Worm (Caenorhabditis elegans): Measurements from ENCODE around the gene cutc-1.

cutc-1 gene

ce11 chrIII:8446940-8447403 lies 43.6 kb upstream of the cutc-1 start, which contains the start of gene rpn-3 (continued):
- peak; percentile 87 for TF ChIP-seq Y67H2A.10 (GFP tag; conservative IDR thresholded peaks at IDR 0.05)
- TF ChIP-seq F57A8.1 (GFP tag; optimal IDR thresholded peaks at IDR 0.05) = no peak
- peak; percentile 2 for TF ChIP-seq unc-62 (GFP tag; optimal IDR thresholded peaks at IDR 0.05)
- peak; percentile 71 for TF ChIP-seq Y56A3A.18 (GFP tag; IDR thresholded peaks at IDR 0.05)
- no peak for TF ChIP-seq nhr-90 (tag; optimal IDR thresholded peaks at IDR 0.05)

- TF ChIP-seq ztf-26 (tag; optimal IDR thresholded peaks at IDR 0.05) = no peak
- no peak for TF ChIP-seq F37B4.10 (GFP tag; IDR thresholded peaks at IDR 0.05)
- TF ChIP-seq ekl-4 (GFP tag; IDR thresholded peaks at IDR 0.05) = no peak; the same call in 1 of the 2 replicates
- no peak for TF ChIP-seq gei-17 (GFP tag; optimal IDR thresholded peaks at IDR 0.05)
- peak; percentile 67 for TF ChIP-seq lin-26 (GFP tag; IDR thresholded peaks at IDR 0.05)
- TF ChIP-seq hmg-20 (GFP tag; IDR thresholded peaks at IDR 0.05) = no peak
- TF ChIP-seq xnd-1 (tag; optimal IDR thresholded peaks at IDR 0.05) = no peak
- TF ChIP-seq lag-1 (GFP tag; IDR thresholded peaks at IDR 0.05) = no peak
- TF ChIP-seq F57A8.1 (GFP tag; optimal IDR thresholded peaks at IDR 0.05) = no peak
- no peak for TF ChIP-seq attf-6 (GFP tag; IDR thresholded peaks at IDR 0.05)
- no peak for TF ChIP-seq F57C9.4 (tag; optimal IDR thresholded peaks at IDR 0.05)
- TF ChIP-seq lin-40 (tag; optimal IDR thresholded peaks at IDR 0.05) = no peak
- no peak for TF ChIP-seq ama-1 (optimal IDR thresholded peaks at IDR 0.05)
- TF ChIP-seq ama-1 (GFP tag; optimal IDR thresholded peaks at IDR 0.05) = no peak
- no peak; the same call in 1 of the 2 replicates for TF ChIP-seq F33H1.4 (GFP tag; IDR thresholded peaks at IDR 0.05)
- TF ChIP-seq ceh-58 (GFP tag; IDR thresholded peaks at IDR 0.05) = no peak
- TF ChIP-seq dox-1 (GFP tag; IDR thresholded peaks at IDR 0.05) = peak; percentile 82; the same call in 1 of the 2 replicates
- no peak for TF ChIP-seq ztf-6 (GFP tag; IDR thresholded peaks at IDR 0.05)
- TF ChIP-seq tlf-1 (GFP tag; optimal IDR thresholded peaks at IDR 0.05) = no peak
- no peak for TF ChIP-seq C17E4.6 (GFP tag; IDR thresholded peaks at IDR 0.05)
- no peak for TF ChIP-seq B0019.2 (GFP tag; conservative IDR thresholded peaks at IDR 0.05)
- no peak for TF ChIP-seq ztf-22 (GFP tag; optimal IDR thresholded peaks at IDR 0.05)
- TF ChIP-seq B0336.3 (GFP tag; IDR thresholded peaks at IDR 0.05) = no peak
- TF ChIP-seq mcd-1 (GFP tag; IDR thresholded peaks at IDR 0.05) = no peak
- no peak for TF ChIP-seq him-1 (tag; optimal IDR thresholded peaks at IDR 0.05)
- no peak for TF ChIP-seq zfh-2 (GFP tag; conservative IDR thresholded peaks at IDR 0.05)
- TF ChIP-seq ztf-18 (tag; optimal IDR thresholded peaks at IDR 0.05) = peak; percentile 24
- no peak for TF ChIP-seq nhr-27 (tag; optimal IDR thresholded peaks at IDR 0.05)
- peak; percentile 44; the same call in 1 of the 2 replicates for TF ChIP-seq ceh-40 (GFP tag; IDR thresholded peaks at IDR 0.05)
- TF ChIP-seq hmg-1.2 (GFP tag; IDR thresholded peaks at IDR 0.05) = no peak
- no peak for TF ChIP-seq egl-18 (GFP tag; IDR thresholded peaks at IDR 0.05)
- TF ChIP-seq ztf-3 (GFP tag; optimal IDR thresholded peaks at IDR 0.05) = no peak
- TF ChIP-seq cebp-1 (GFP tag; IDR thresholded peaks at IDR 0.05) = no peak
- no peak for TF ChIP-seq cebp-1 (tag; optimal IDR thresholded peaks at IDR 0.05)
- TF ChIP-seq mxl-1 (tag; optimal IDR thresholded peaks at IDR 0.05) = no peak
- TF ChIP-seq D2030.7 (GFP tag; IDR thresholded peaks at IDR 0.05) = no peak; the same call in 1 of the 2 replicates
- TF ChIP-seq lsl-1 (GFP tag; optimal IDR thresholded peaks at IDR 0.05) = no peak
- no peak for TF ChIP-seq hrde-1 (tag; optimal IDR thresholded peaks at IDR 0.05; ENCODE audit: borderline replicate concordance)
- peak; percentile 75 for TF ChIP-seq sptf-2 (GFP tag; optimal IDR thresholded peaks at IDR 0.05)
- TF ChIP-seq F22D6.2 (tag; optimal IDR thresholded peaks at IDR 0.05) = no peak
- no peak for TF ChIP-seq T07F8.4 (tag; optimal IDR thresholded peaks at IDR 0.05)
- TF ChIP-seq snpc-4 (GFP tag; optimal IDR thresholded peaks at IDR 0.05) = no peak
- TF ChIP-seq snpc-4 (tag; optimal IDR thresholded peaks at IDR 0.05) = peak in 1 of 4 experiments; percentile 18
- TF ChIP-seq F52B5.7 (tag; optimal IDR thresholded peaks at IDR 0.05) = no peak
- TF ChIP-seq mel-28 (tag; optimal IDR thresholded peaks at IDR 0.05; ENCODE audit: borderline replicate concordance) = no peak
Measured at ce11 chrIII:8446534-8446933, 43.1 kb upstream of the cutc-1 start, which contains the start of gene hsp-110. hsp-110 (minus strand) TSS chrIII:8446909.

Data from whole organism, young adult.